Worm (Caenorhabditis elegans): ENCODE results near the gene Y42G9A.1.

ce11 chrIII:6177631-6178030 lies 27.9 kb downstream of the Y42G9A.1 start:
- TF ChIP-seq klf-2 (GFP tag; conservative IDR thresholded peaks at IDR 0.05) (no peak), cog-1 (tag; optimal IDR thresholded peaks at IDR 0.05) (no peak)
